Worm (Caenorhabditis elegans) whole organism, L2 larva: ENCODE results near the gene C25H3.3.

Experiments used
- C34F6.9 ChIP-seq: fragments of 150-350 bp; optimal IDR thresholded peaks from 2 replicates; lab custom pipeline; 2014; ENCODE audit warnings: missing biosample characterization, missing genetic modification characterization
- F13H6.1 ChIP-seq: sonication (generic microtip); optimal IDR thresholded peaks from 2 replicates; lab custom pipeline; 2016; ENCODE audit warnings: missing genetic modification characterization, missing compliant biosample characterization
- R02D3.7 ChIP-seq: fragments of 150-350 bp; optimal IDR thresholded peaks from 2 replicates; lab custom pipeline; 2014; ENCODE audit warnings: missing biosample characterization, missing genetic modification characterization
- ZK546.5 ChIP-seq: sonication (generic microtip); optimal IDR thresholded peaks from 2 replicates; lab custom pipeline; 2017; ENCODE audit warnings: missing biosample characterization, missing genetic modification characterization
- alr-1 ChIP-seq: fragments of 150-350 bp; optimal IDR thresholded peaks from 2 replicates; lab custom pipeline; 2014; ENCODE audit warnings: missing biosample characterization, missing genetic modification characterization
- ama-1 ChIP-seq: fragments of 150-350 bp; optimal IDR thresholded peaks from 2 replicates; lab custom pipeline; 2018; ENCODE audit warnings: inconsistent platforms
- blmp-1 ChIP-seq: sonication (generic microtip); optimal IDR thresholded peaks from 2 replicates; lab custom pipeline; 2017; ENCODE audit warnings: missing genetic modification characterization, mild to moderate bottlenecking, missing compliant biosample characterization, antibody characterized with exemption, moderate library complexity; ENCODE audit not compliant: insufficient read depth
- ceh-16 ChIP-seq: fragments of 150-350 bp; optimal IDR thresholded peaks from 2 replicates; lab custom pipeline; 2014; ENCODE audit warnings: missing biosample characterization, missing genetic modification characterization
- ceh-82 ChIP-seq: fragments of 150-350 bp; optimal IDR thresholded peaks from 2 replicates; lab custom pipeline; 2014; ENCODE audit warnings: missing biosample characterization, missing genetic modification characterization
- crh-2 ChIP-seq: sonication (generic microtip); optimal IDR thresholded peaks from 2 replicates; lab custom pipeline; 2017; ENCODE audit warnings: missing biosample characterization, missing genetic modification characterization
- egl-27 ChIP-seq: sonication (generic microtip); optimal IDR thresholded peaks from 3 replicates; lab custom pipeline; 2017; ENCODE audit warnings: missing biosample characterization, missing genetic modification reagents, missing genetic modification characterization
- elt-1 ChIP-seq: fragments of 150-350 bp; optimal IDR thresholded peaks from 2 replicates; lab custom pipeline; 2014; ENCODE audit warnings: missing biosample characterization, missing genetic modification characterization
- elt-3 ChIP-seq: sonication (generic microtip); optimal IDR thresholded peaks from 2 replicates; lab custom pipeline; 2017; ENCODE audit warnings: missing biosample characterization, missing genetic modification characterization
- fos-1 ChIP-seq: fragments of 150-350 bp; optimal IDR thresholded peaks from 2 replicates; lab custom pipeline; 2014; ENCODE audit warnings: missing biosample characterization, missing genetic modification characterization
- gmeb-1 ChIP-seq: fragments of 150-350 bp; optimal IDR thresholded peaks from 2 replicates; lab custom pipeline; 2014; ENCODE audit warnings: missing biosample characterization, missing genetic modification characterization
- lin-11 ChIP-seq: fragments of 150-350 bp; sonication (generic microtip); optimal IDR thresholded peaks from 2 replicates; lab custom pipeline; 2014; ENCODE audit warnings: missing biosample characterization, missing genetic modification characterization, inconsistent platforms, mixed read lengths
- lin-13 ChIP-seq: fragments of 150-350 bp; optimal IDR thresholded peaks from 2 replicates; lab custom pipeline; 2014; ENCODE audit warnings: missing biosample characterization, missing genetic modification reagents, missing genetic modification characterization
- lin-39 ChIP-seq: fragments of 150-350 bp; optimal IDR thresholded peaks from 2 replicates; lab custom pipeline; 2014; ENCODE audit warnings: missing biosample characterization, missing genetic modification reagents, missing genetic modification characterization
- lsy-2 ChIP-seq, 2 experiments: fragments of 150-350 bp in 1 of 2; sonication (generic microtip) in 1 of 2; optimal IDR thresholded peaks; 2 replicates each; lab custom pipeline; 2014 to 2017; ENCODE audit warnings: missing biosample characterization in 2 of 2, missing genetic modification characterization in 2 of 2
- mab-5 ChIP-seq: fragments of 150-350 bp; optimal IDR thresholded peaks from 2 replicates; lab custom pipeline; 2014; ENCODE audit warnings: missing biosample characterization, missing genetic modification characterization
- mbf-1 ChIP-seq: sonication (generic microtip); optimal IDR thresholded peaks from 2 replicates; lab custom pipeline; 2017; ENCODE audit warnings: missing biosample characterization, missing genetic modification characterization
- nhr-10 ChIP-seq: sonication (generic microtip); optimal IDR thresholded peaks from 2 replicates; lab custom pipeline; 2017; ENCODE audit warnings: missing biosample characterization, missing genetic modification characterization
- nhr-12 ChIP-seq: fragments of 150-350 bp; optimal IDR thresholded peaks from 2 replicates; lab custom pipeline; 2014; ENCODE audit warnings: missing biosample characterization, missing genetic modification characterization
- nhr-23 ChIP-seq: fragments of 150-350 bp; optimal IDR thresholded peaks from 2 replicates; lab custom pipeline; 2014; ENCODE audit warnings: missing biosample characterization, missing genetic modification reagents, missing genetic modification characterization
- nhr-237 ChIP-seq: fragments of 150-350 bp; optimal IDR thresholded peaks from 2 replicates; lab custom pipeline; 2014; ENCODE audit warnings: missing biosample characterization, missing genetic modification characterization
- nhr-25 ChIP-seq: fragments of 150-350 bp; sonication (generic microtip); optimal IDR thresholded peaks from 3 replicates; lab custom pipeline; 2014; ENCODE audit warnings: missing biosample characterization, missing genetic modification characterization
- nhr-6 ChIP-seq: fragments of 150-350 bp; optimal IDR thresholded peaks from 2 replicates; lab custom pipeline; 2014; ENCODE audit warnings: missing biosample characterization, missing genetic modification characterization
- nhr-77 ChIP-seq: fragments of 150-350 bp; optimal IDR thresholded peaks from 2 replicates; lab custom pipeline; 2014; ENCODE audit warnings: missing biosample characterization, missing genetic modification characterization
- sem-4 ChIP-seq: fragments of 150-350 bp; optimal IDR thresholded peaks from 2 replicates; lab custom pipeline; 2014; ENCODE audit warnings: missing biosample characterization, missing genetic modification reagents, missing genetic modification characterization
- sma-3 ChIP-seq: sonication (generic microtip); optimal IDR thresholded peaks from 2 replicates; lab custom pipeline; 2016; ENCODE audit warnings: missing genetic modification reagents, missing genetic modification characterization, missing compliant biosample characterization
- sma-9 ChIP-seq, 2 experiments: fragments of 150-350 bp in 1 of 2; sonication (generic microtip) in 1 of 2; optimal IDR thresholded peaks; 2 replicates each; lab custom pipeline; 2014 to 2016; ENCODE audit warnings: missing genetic modification characterization in 2 of 2, mild to moderate bottlenecking in 1 of 2, missing biosample characterization in 1 of 2, missing compliant biosample characterization in 1 of 2, missing genetic modification reagents in 1 of 2, moderate library complexity in 1 of 2
- snpc-4 ChIP-seq: fragments of 150-350 bp; optimal IDR thresholded peaks from 2 replicates; lab custom pipeline; 2014; ENCODE audit warnings: missing biosample characterization, missing genetic modification characterization
- unc-39 ChIP-seq: fragments of 150-350 bp; optimal IDR thresholded peaks from 2 replicates; lab custom pipeline; 2014; ENCODE audit warnings: missing biosample characterization, missing genetic modification characterization
- unc-55 ChIP-seq: fragments of 150-350 bp; sonication (generic microtip); optimal IDR thresholded peaks from 3 replicates; lab custom pipeline; 2014; ENCODE audit warnings: missing biosample characterization, missing genetic modification reagents, missing genetic modification characterization
- unc-62 ChIP-seq: fragments of 150-350 bp; optimal IDR thresholded peaks from 2 replicates; lab custom pipeline; 2014; ENCODE audit warnings: missing biosample characterization, missing genetic modification reagents, missing genetic modification characterization
- ztf-1 ChIP-seq: fragments of 200-800 bp; sonication (Bioruptor generic); conservative IDR thresholded peaks from 2 replicates; pipeline ENCODE4 v1.3.6; 2022; ENCODE audit warnings: missing genetic modification characterization, missing compliant biosample characterization
- ztf-11 ChIP-seq: sonication (generic microtip); optimal IDR thresholded peaks from 2 replicates; lab custom pipeline; 2017; ENCODE audit warnings: missing biosample characterization, missing genetic modification characterization

The C25H3.3 gene

ce11 chrII:5663180-5663791 is 30.7 kb upstream of the C25H3.3 start:
- TF ChIP-seq C34F6.9 (peak; percentile 29), unc-55 (GFP tag; lab: Kevin White, UChicago) (peak; percentile 44), nhr-6 (tag; lab: Kevin White, UChicago) (no peak), ceh-82 (tag; lab: Kevin White, UChicago) (no peak), nhr-23 (no peak), ama-1 (lab: Kevin White, UChicago) (no peak), unc-39 (tag; lab: Kevin White, UChicago) (no peak), lsy-2 (tag; optimal IDR thresholded peaks at IDR 0.05; lab: Kevin White, UChicago) (peak in 1 of 2 experiments; percentile 49), snpc-4 (tag; lab: Kevin White, UChicago) (no peak), lin-11 (tag; lab: Kevin White, UChicago) (no peak), blmp-1 (tag; lab: Kevin White, UChicago) (no peak), sma-9 (GFP tag; optimal IDR thresholded peaks at IDR 0.05; lab: Kevin White, UChicago) (peak; percentile 4), sma-9 (tag; optimal IDR thresholded peaks at IDR 0.05; lab: Kevin White, UChicago) (no peak), lin-39 (tag; lab: Kevin White, UChicago) (no peak), elt-1 (tag; lab: Kevin White, UChicago) (no peak), nhr-237 (tag; lab: Kevin White, UChicago) (no peak), mab-5 (tag; lab: Kevin White, UChicago) (no peak), ztf-11 (tag; lab: Kevin White, UChicago) (no peak), sma-3 (no peak), gmeb-1 (tag; lab: Kevin White, UChicago) (no peak), crh-2 (tag; lab: Kevin White, UChicago) (peak; percentile 39)

- TF ChIP-seq snpc-4 (tag; lab: Kevin White, UChicago) (no peak), elt-3 (tag; lab: Kevin White, UChicago) (no peak), ceh-82 (tag; lab: Kevin White, UChicago) (no peak), fos-1 (tag; lab: Kevin White, UChicago) (no peak)
Observed at ce11 chrII:5665029-5665428, 29.0 kb upstream of the C25H3.3 start, which contains the start of gene C25H3.15. C25H3.15 (plus strand) TSS chrII:5665329.

ce11 chrII:5665991-5666390 is 28.0 kb upstream of the C25H3.3 start, which contains the start of gene C25H3.16:
C25H3.16 (plus strand) TSS chrII:5666291.
- no peak for TF ChIP-seq ZK546.5
- no peak for TF ChIP-seq sem-4 (tag; lab: Kevin White, UChicago)
- TF ChIP-seq nhr-77 (tag; lab: Kevin White, UChicago) = no peak
- no peak for TF ChIP-seq nhr-10
- no peak for TF ChIP-seq lsy-2 (tag; optimal IDR thresholded peaks at IDR 0.05; lab: Kevin White, UChicago)
- TF ChIP-seq ceh-16 (tag; lab: Kevin White, UChicago) = no peak
- TF ChIP-seq ceh-82 (tag; lab: Kevin White, UChicago) = no peak

- no peak for TF ChIP-seq mbf-1 (tag; lab: Kevin White, UChicago)
- TF ChIP-seq unc-55 (GFP tag; lab: Kevin White, UChicago) = no peak
- no peak for TF ChIP-seq unc-62
- TF ChIP-seq ztf-1 = no peak
- TF ChIP-seq nhr-10 = no peak
- TF ChIP-seq lsy-2 (tag; optimal IDR thresholded peaks at IDR 0.05; lab: Kevin White, UChicago) = no peak
- no peak for TF ChIP-seq nhr-77 (tag; lab: Kevin White, UChicago)
- TF ChIP-seq lin-11 (tag; lab: Kevin White, UChicago) = no peak
- TF ChIP-seq alr-1 = no peak
- TF ChIP-seq ceh-16 (tag; lab: Kevin White, UChicago) = no peak
- no peak for TF ChIP-seq R02D3.7
- TF ChIP-seq egl-27 = no peak
- no peak for TF ChIP-seq nhr-25 (tag; lab: Kevin White, UChicago)
- no peak for TF ChIP-seq fos-1 (tag; lab: Kevin White, UChicago)
- TF ChIP-seq elt-3 (tag; lab: Kevin White, UChicago) = no peak
Observed at ce11 chrII:5667540-5667939, 26.5 kb upstream of the C25H3.3 start.

DNA sequence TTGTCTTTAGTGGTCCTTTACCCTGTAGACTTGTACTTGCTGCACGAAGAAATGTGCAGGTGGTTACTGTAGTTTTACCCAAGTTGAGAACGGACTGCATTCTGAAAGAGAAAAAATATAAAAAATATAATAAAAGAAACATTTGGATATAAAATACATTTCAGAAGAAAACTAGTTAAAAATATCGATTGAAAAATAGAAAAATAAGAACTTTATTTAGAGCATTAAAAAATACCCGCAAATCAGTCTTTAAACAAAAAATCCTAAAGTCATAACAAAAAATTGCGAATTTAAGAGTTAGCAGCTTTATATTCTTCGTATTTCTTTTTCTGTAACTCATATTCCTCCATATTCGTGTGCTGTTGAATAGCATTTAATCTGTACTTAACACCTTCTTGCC is 25.2 kb upstream of the C25H3.3 start, which contains the start of gene C25H3.7:
C25H3.7 (minus strand) TSS at position 101 of the 400 bp plus-strand sequence.
- TF ChIP-seq nhr-25 (tag; lab: Kevin White, UChicago) (no peak), nhr-12 (tag; lab: Kevin White, UChicago) (no peak), ceh-82 (tag; lab: Kevin White, UChicago) (no peak), elt-1 (tag; lab: Kevin White, UChicago) (no peak), elt-3 (tag; lab: Kevin White, UChicago) (no peak), lin-13 (no peak), lin-39 (tag; lab: Kevin White, UChicago) (no peak), ceh-16 (tag; lab: Kevin White, UChicago) (no peak), fos-1 (tag; lab: Kevin White, UChicago) (no peak), alr-1 (no peak), F13H6.1 (no peak)
- TF ChIP-seq, all 48 proteins: peak for 0
